Worm (Caenorhabditis elegans): ENCODE results near the gene cyp-34A1.
"Not testable (repeated sequence)": the region's sequence is repeated elsewhere in the genome, so short reads cannot be mapped to it uniquely, and the experiment has no call there.

The cyp-34A1 gene

DNA sequence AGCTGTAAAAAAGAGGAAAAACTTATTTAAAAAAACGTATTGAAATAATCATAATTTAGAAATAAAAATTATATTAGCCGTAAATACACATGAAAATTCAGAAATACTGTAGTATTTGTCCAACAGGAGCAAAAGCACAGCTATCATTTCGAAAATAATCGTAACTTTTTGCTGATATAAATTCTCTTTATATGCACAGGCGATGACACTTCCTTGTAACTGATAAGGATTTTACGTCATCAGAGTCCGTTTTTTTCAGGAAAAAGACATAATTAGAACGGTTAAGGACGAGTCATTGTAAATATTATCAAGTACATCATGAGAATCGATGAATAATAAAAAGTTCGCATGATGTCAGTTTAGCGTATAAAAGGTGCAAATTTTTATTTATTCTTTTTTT is 35.7 kb upstream of the cyp-34A1 start:
- no peak for TF ChIP-seq elt-3 (tag; optimal IDR thresholded peaks at IDR 0.05)
- no peak for TF ChIP-seq snpc-4 (tag; optimal IDR thresholded peaks at IDR 0.05)
- no peak for TF ChIP-seq flh-1 (GFP tag; optimal IDR thresholded peaks at IDR 0.05)

DNA sequence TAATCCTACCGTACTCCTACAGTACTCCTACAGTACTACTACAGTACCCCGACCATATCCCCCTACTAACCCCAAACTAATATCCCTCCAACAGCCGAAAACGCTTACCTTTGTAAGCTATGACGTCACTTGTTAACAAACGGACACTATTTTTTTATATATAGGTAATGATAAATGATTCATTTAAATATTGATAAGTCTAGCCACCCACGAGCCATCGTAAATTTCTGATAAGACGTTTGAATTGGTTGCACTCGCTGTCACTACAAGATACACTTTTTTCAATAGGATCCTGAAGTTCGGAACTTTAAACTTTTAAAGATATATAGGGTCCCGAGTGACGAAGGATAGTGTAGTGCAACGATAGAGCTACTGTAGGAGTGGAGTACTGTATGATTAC is 34.9 kb upstream of the cyp-34A1 start, which contains the start of gene nhr-247:
nhr-247 (plus strand) TSS at position 330 of the 400 bp plus-strand sequence.
- TF ChIP-seq drap-1 (GFP tag; optimal IDR thresholded peaks at IDR 0.05); ceh-39 (tag; optimal IDR thresholded peaks at IDR 0.05); ces-1 (GFP tag; optimal IDR thresholded peaks at IDR 0.05): not testable (repeated sequence)

DNA sequence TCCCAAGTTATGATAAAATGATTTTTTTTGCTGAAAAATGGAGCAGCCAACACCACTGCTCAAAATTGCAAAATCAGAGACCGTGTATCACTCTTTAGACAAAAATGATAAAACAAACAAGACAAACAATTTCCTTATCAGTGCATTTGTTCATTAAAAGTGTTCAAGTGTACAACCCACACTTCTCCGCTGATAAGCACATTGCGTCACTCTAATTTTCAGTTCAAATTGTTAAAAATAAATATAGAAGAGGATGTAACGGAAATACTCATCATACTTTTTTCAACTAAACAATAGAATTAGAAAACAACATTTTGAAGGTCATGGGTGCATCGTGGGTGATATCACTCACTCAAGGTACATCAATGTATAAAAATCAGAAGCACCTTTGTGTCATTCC is 30.9 kb upstream of the cyp-34A1 start, which contains the start of gene nhr-291:
nhr-291 (plus strand) TSS at position 324 of the 400 bp plus-strand sequence.
- TF ChIP-seq unc-62 (GFP tag; optimal IDR thresholded peaks at IDR 0.05) (no peak), flh-1 (GFP tag; optimal IDR thresholded peaks at IDR 0.05) (no peak), nhr-2 (tag; optimal IDR thresholded peaks at IDR 0.05) (no peak)

DNA sequence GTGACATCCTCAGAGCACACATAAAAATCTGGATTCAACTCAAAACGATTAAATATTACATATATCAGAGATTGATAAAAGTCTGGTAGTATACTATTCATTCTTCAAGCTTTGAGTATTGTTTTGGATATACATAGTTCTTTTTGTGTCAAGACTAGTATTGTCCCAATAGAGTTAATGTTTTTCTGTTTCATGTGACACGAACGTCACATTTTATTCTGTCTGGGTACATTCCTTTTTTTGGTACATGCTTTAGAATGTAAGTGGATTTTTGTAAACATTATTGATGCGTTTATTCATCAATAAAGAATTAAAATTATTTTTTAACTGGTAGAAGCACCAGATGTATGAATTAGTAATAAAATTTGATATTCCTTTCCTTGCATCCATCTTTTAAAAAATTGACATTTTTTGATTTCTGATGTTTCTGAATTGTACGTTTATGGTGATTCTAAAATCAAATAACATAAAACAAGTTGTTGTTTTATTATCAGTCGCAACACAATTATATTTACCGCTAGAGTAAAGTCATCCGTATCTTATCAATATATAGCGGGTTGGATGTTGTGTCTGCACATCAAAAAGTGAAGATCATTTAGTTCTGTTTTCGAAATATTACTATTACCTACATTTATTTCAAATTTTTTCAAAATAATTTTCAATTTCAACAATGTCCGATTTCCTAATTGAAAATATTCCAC is 28.2 kb upstream of the cyp-34A1 start, which contains the start of the genes srt-22 and nhr-246:
srt-22 (minus strand) TSS at position 101 of the 701 bp plus-strand sequence.
nhr-246 (plus strand) TSS at position 651 of the 701 bp plus-strand sequence.
- no peak for TF ChIP-seq blmp-1 (tag; optimal IDR thresholded peaks at IDR 0.05)
- TF ChIP-seq lin-32 (GFP tag; optimal IDR thresholded peaks at IDR 0.05): no peak
- TF ChIP-seq nhr-28 (tag; optimal IDR thresholded peaks at IDR 0.05): no peak
- TF ChIP-seq unc-62 (GFP tag; optimal IDR thresholded peaks at IDR 0.05): no peak
- no peak for TF ChIP-seq unc-120 (tag; optimal IDR thresholded peaks at IDR 0.05; ENCODE audit: poor library complexity, severe bottlenecking)
- no peak for TF ChIP-seq cnd-1 (tag; optimal IDR thresholded peaks at IDR 0.05)
- no peak for TF ChIP-seq ceh-83 (GFP tag; optimal IDR thresholded peaks at IDR 0.05)
- TF ChIP-seq mab-5 (tag; optimal IDR thresholded peaks at IDR 0.05): no peak
- TF ChIP-seq ceh-39 (tag; optimal IDR thresholded peaks at IDR 0.05): no peak
- TF ChIP-seq lin-13 (tag; optimal IDR thresholded peaks at IDR 0.05): no peak
- no peak for TF ChIP-seq bed-3 (GFP tag; optimal IDR thresholded peaks at IDR 0.05)
- no peak for TF ChIP-seq tbx-8 (GFP tag; optimal IDR thresholded peaks at IDR 0.05)
- no peak for TF ChIP-seq elt-3 (tag; optimal IDR thresholded peaks at IDR 0.05)
- TF ChIP-seq drap-1 (GFP tag; optimal IDR thresholded peaks at IDR 0.05): no peak
- no peak for TF ChIP-seq nhr-12 (tag; optimal IDR thresholded peaks at IDR 0.05)
- no peak for TF ChIP-seq ham-2 (GFP tag; optimal IDR thresholded peaks at IDR 0.05)
- TF ChIP-seq nhr-237 (tag; optimal IDR thresholded peaks at IDR 0.05): no peak

DNA sequence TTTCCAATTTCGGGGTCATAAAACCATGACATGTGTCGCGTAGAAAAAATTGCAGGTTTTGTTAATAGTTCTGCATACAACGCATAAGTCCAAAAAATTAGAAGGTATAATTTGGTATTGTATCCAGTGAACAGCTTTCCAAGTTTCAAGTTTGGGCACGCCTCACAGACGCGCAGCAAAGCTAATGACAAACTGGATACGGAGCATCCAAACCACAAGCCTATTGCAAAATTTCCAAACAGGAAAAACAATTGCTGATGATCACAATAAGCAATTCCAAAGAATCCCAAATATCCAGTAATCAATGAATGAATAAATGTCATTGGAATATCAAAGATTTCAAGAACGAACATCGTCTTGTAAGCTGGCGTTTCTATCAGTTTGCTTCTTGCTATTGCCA is 25.8 kb upstream of the cyp-34A1 start:
- TF ChIP-seq snpc-4 (tag; optimal IDR thresholded peaks at IDR 0.05): no peak
- TF ChIP-seq lin-32 (GFP tag; optimal IDR thresholded peaks at IDR 0.05): no peak
- TF ChIP-seq nhr-76 (tag; optimal IDR thresholded peaks at IDR 0.05): no peak
- no peak for TF ChIP-seq lin-13 (tag; optimal IDR thresholded peaks at IDR 0.05)
- no peak for TF ChIP-seq sptf-1 (tag; optimal IDR thresholded peaks at IDR 0.05)

DNA sequence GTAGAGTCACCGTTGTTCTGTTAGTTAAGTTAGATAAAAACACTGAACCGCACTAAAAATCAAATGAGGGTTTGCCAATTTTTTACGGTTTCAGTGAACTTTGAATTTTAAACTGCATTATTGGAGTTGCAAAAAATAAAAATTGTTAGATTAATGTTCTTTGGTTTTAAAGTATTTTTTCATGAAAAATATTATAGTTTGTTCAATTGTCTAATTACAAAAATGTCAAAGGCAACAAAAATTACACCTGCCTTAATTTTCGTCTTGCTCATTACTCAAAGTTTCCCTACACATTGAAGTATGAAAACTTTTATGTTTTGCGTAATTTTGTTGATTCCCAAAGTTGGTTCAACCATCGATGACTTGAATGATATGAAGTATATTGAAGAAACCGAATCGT is 23.0 kb upstream of the cyp-34A1 start, which contains the start of gene irld-62:
irld-62 (plus strand) TSS at position 301 of the 400 bp plus-strand sequence.
- no peak for TF ChIP-seq nhr-2 (tag; optimal IDR thresholded peaks at IDR 0.05)
- TF ChIP-seq bed-3 (GFP tag; optimal IDR thresholded peaks at IDR 0.05): no peak
- no peak for TF ChIP-seq hlh-1 (tag; optimal IDR thresholded peaks at IDR 0.05)
- no peak for TF ChIP-seq lsy-2 (tag; optimal IDR thresholded peaks at IDR 0.05)
- TF ChIP-seq pha-4 (tag; optimal IDR thresholded peaks at IDR 0.05): no peak
- no peak for TF ChIP-seq ceh-83 (GFP tag; optimal IDR thresholded peaks at IDR 0.05)
- TF ChIP-seq unc-62 (GFP tag; optimal IDR thresholded peaks at IDR 0.05): no peak
- TF ChIP-seq zip-8 (tag; optimal IDR thresholded peaks at IDR 0.05): no peak
- no peak for TF ChIP-seq sptf-1 (tag; optimal IDR thresholded peaks at IDR 0.05)

DNA sequence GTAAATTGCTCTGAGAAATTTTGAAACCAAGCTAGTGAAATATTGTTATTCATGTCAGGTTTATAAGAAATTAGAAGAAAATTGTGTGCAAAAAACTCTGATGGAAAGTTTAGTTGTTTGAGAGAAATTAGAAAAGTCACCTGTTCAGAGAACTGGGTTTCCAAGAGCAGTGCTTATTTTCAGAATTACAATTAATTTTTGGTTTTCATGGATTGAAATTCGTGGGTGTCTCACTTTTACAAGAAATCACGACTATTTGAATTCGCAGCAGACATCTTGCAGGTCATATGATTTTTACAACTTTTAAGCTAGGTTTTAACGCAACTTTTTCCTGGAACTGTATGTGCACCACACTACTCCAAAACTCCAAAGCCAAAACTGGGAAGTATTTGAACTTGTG is 21.3 kb upstream of the cyp-34A1 start, which contains the start of gene srz-10:
srz-10 (minus strand) TSS at position 88 of the 400 bp plus-strand sequence.
- no peak for TF ChIP-seq drap-1 (GFP tag; optimal IDR thresholded peaks at IDR 0.05)
- TF ChIP-seq mep-1 (tag; optimal IDR thresholded peaks at IDR 0.05): no peak
- TF ChIP-seq nhr-28 (tag; optimal IDR thresholded peaks at IDR 0.05): no peak
- no peak for TF ChIP-seq lin-13 (tag; optimal IDR thresholded peaks at IDR 0.05)
- no peak for TF ChIP-seq elt-1 (tag; optimal IDR thresholded peaks at IDR 0.05; ENCODE audit: borderline replicate concordance, insufficient read depth)
- TF ChIP-seq mab-5 (tag; optimal IDR thresholded peaks at IDR 0.05): no peak
- TF ChIP-seq tbx-8 (GFP tag; optimal IDR thresholded peaks at IDR 0.05): no peak
- TF ChIP-seq ham-2 (GFP tag; optimal IDR thresholded peaks at IDR 0.05): no peak
- no peak for TF ChIP-seq ces-1 (GFP tag; optimal IDR thresholded peaks at IDR 0.05)
- TF ChIP-seq lsy-2 (tag; optimal IDR thresholded peaks at IDR 0.05): no peak
- TF ChIP-seq blmp-1 (tag; optimal IDR thresholded peaks at IDR 0.05): no peak
- no peak for TF ChIP-seq flh-1 (GFP tag; optimal IDR thresholded peaks at IDR 0.05)
- no peak for TF ChIP-seq bed-3 (GFP tag; optimal IDR thresholded peaks at IDR 0.05)
